Worm (Caenorhabditis elegans) whole organism, late embryonic: ENCODE measurements around the gene F17E9.3.

Experiments
- C08G9.2 ChIP-seq: sonication (generic microtip); optimal IDR thresholded peaks from 2 replicates; lab custom pipeline; 2016; ENCODE audit warnings: mild to moderate bottlenecking, missing genetic modification characterization, moderate library complexity, missing compliant biosample characterization
- C38D4.7 ChIP-seq: fragments of 200-800 bp; sonication (Bioruptor generic); optimal IDR thresholded peaks from 2 replicates; lab custom pipeline; 2018; ENCODE audit warnings: mild to moderate bottlenecking, missing genetic modification characterization, moderate library complexity, missing compliant biosample characterization
- F13H6.1 ChIP-seq: sonication (generic microtip); optimal IDR thresholded peaks from 2 replicates; lab custom pipeline; 2016; ENCODE audit warnings: missing genetic modification characterization, missing compliant biosample characterization
- Y22D7AL.16 ChIP-seq: sonication (generic microtip); optimal IDR thresholded peaks from 2 replicates; lab custom pipeline; 2016; ENCODE audit warnings: missing genetic modification characterization, missing compliant biosample characterization
- ceh-14 ChIP-seq: sonication (generic microtip); optimal IDR thresholded peaks from 2 replicates; lab custom pipeline; 2016; ENCODE audit warnings: missing genotype, missing genetic modification characterization, missing compliant biosample characterization
- ceh-24 ChIP-seq: sonication (generic microtip); optimal IDR thresholded peaks from 2 replicates; lab custom pipeline; 2016; ENCODE audit warnings: mild to moderate bottlenecking, missing genetic modification characterization, missing compliant biosample characterization
- ceh-31 ChIP-seq: sonication (generic microtip); optimal IDR thresholded peaks from 2 replicates; lab custom pipeline; 2016; ENCODE audit warnings: missing genetic modification characterization, missing compliant biosample characterization
- ceh-34 ChIP-seq: sonication (generic microtip); optimal IDR thresholded peaks from 2 replicates; lab custom pipeline; 2016; ENCODE audit warnings: mild to moderate bottlenecking, missing genetic modification characterization, missing compliant biosample characterization
- ceh-48 ChIP-seq: sonication (generic microtip); optimal IDR thresholded peaks from 2 replicates; lab custom pipeline; 2016; ENCODE audit warnings: missing genetic modification characterization, inconsistent platforms, missing compliant biosample characterization
- dve-1 ChIP-seq: sonication (generic microtip); optimal IDR thresholded peaks from 2 replicates; lab custom pipeline; 2017; ENCODE audit warnings: antibody characterized with exemption, mild to moderate bottlenecking, missing genetic modification characterization, missing compliant biosample characterization
- elt-2 ChIP-seq: sonication (generic microtip); optimal IDR thresholded peaks from 2 replicates; lab custom pipeline; 2016; ENCODE audit warnings: missing genetic modification reagents, missing genetic modification characterization, missing compliant biosample characterization
- elt-4 ChIP-seq: sonication (generic microtip); optimal IDR thresholded peaks from 2 replicates; lab custom pipeline; 2016; ENCODE audit warnings: missing genetic modification characterization, missing compliant biosample characterization
- eyg-1 ChIP-seq: sonication (generic microtip); optimal IDR thresholded peaks from 2 replicates; lab custom pipeline; 2016; ENCODE audit warnings: missing genotype, missing genetic modification characterization, missing compliant biosample characterization
- fkh-10 ChIP-seq: fragments of 150-350 bp; optimal IDR thresholded peaks from 2 replicates; lab custom pipeline; 2014; ENCODE audit warnings: missing biosample characterization, missing genetic modification reagents, missing genetic modification characterization
- fkh-6 ChIP-seq: sonication (generic microtip); optimal IDR thresholded peaks from 2 replicates; lab custom pipeline; 2016; ENCODE audit warnings: missing genetic modification characterization, missing compliant biosample characterization
- hlh-13 ChIP-seq: fragments of 200-800 bp; sonication (Bioruptor generic); optimal IDR thresholded peaks from 2 replicates; lab custom pipeline; 2018; ENCODE audit warnings: mild to moderate bottlenecking, missing genetic modification characterization, missing compliant biosample characterization
- hlh-15 ChIP-seq: sonication (generic microtip); optimal IDR thresholded peaks from 2 replicates; lab custom pipeline; 2016; ENCODE audit warnings: missing genetic modification characterization, missing compliant biosample characterization
- hlh-8 ChIP-seq: sonication (generic microtip); optimal IDR thresholded peaks from 2 replicates; lab custom pipeline; 2016; ENCODE audit warnings: missing genotype, missing genetic modification characterization, missing compliant biosample characterization
- lim-6 ChIP-seq: sonication (generic microtip); optimal IDR thresholded peaks from 2 replicates; lab custom pipeline; 2016; ENCODE audit warnings: missing genetic modification characterization, missing compliant biosample characterization
- mec-3 ChIP-seq: sonication (generic microtip); optimal IDR thresholded peaks from 2 replicates; lab custom pipeline; 2016; ENCODE audit warnings: borderline replicate concordance, missing genetic modification characterization, missing compliant biosample characterization
- nhr-11 ChIP-seq: fragments of 150-350 bp; optimal IDR thresholded peaks from 2 replicates; lab custom pipeline; 2014; ENCODE audit warnings: missing biosample characterization, missing genetic modification characterization
- nhr-232 ChIP-seq: sonication (generic microtip); optimal IDR thresholded peaks from 2 replicates; lab custom pipeline; 2016; ENCODE audit warnings: missing genetic modification characterization, missing compliant biosample characterization
- odd-2 ChIP-seq: sonication (generic microtip); optimal IDR thresholded peaks from 2 replicates; lab custom pipeline; 2017; ENCODE audit warnings: antibody characterized with exemption, mild to moderate bottlenecking, missing genetic modification characterization, missing compliant biosample characterization
- pag-3 ChIP-seq: sonication (generic microtip); optimal IDR thresholded peaks from 2 replicates; lab custom pipeline; 2016; ENCODE audit warnings: missing compliant biosample characterization, missing genetic modification characterization, borderline replicate concordance
- pat-9 ChIP-seq: fragments of 200-800 bp; sonication (Bioruptor generic); optimal IDR thresholded peaks from 2 replicates; lab custom pipeline; 2018; ENCODE audit warnings: mild to moderate bottlenecking, missing genetic modification characterization, moderate library complexity, missing compliant biosample characterization
- pha-2 ChIP-seq: sonication (generic microtip); optimal IDR thresholded peaks from 2 replicates; lab custom pipeline; 2017; ENCODE audit warnings: mild to moderate bottlenecking, missing genetic modification characterization, missing compliant biosample characterization
- pros-1 ChIP-seq: fragments of 150-350 bp; optimal IDR thresholded peaks from 2 replicates; lab custom pipeline; 2014; ENCODE audit warnings: missing biosample characterization, missing genetic modification reagents, missing genetic modification characterization
- rnt-1 ChIP-seq: sonication (generic microtip); optimal IDR thresholded peaks from 2 replicates; lab custom pipeline; 2016; ENCODE audit warnings: missing genetic modification characterization, missing compliant biosample characterization
- sox-2 ChIP-seq: fragments of 200-800 bp; sonication (Bioruptor generic); IDR thresholded peaks from 2 replicates; pipeline ENCODE4 v1.3.6; 2022; ENCODE audit warnings: missing genetic modification reagents, missing genetic modification characterization, missing compliant biosample characterization
- tbx-2 ChIP-seq: sonication (generic microtip); optimal IDR thresholded peaks from 2 replicates; lab custom pipeline; 2016; ENCODE audit warnings: missing genetic modification characterization, missing compliant biosample characterization
- unc-42 ChIP-seq: sonication (generic microtip); optimal IDR thresholded peaks from 2 replicates; lab custom pipeline; 2016; ENCODE audit warnings: missing genotype, missing genetic modification characterization, missing compliant biosample characterization
- unc-55 ChIP-seq: sonication (generic microtip); optimal IDR thresholded peaks from 2 replicates; lab custom pipeline; 2017; ENCODE audit warnings: missing biosample characterization, missing genetic modification reagents, missing genetic modification characterization
- zip-5 ChIP-seq: sonication (generic microtip); optimal IDR thresholded peaks from 2 replicates; lab custom pipeline; 2016; ENCODE audit warnings: missing genetic modification characterization, missing compliant biosample characterization
- ztf-16 ChIP-seq: sonication (generic microtip); optimal IDR thresholded peaks from 2 replicates; lab custom pipeline; 2017; ENCODE audit warnings: missing genetic modification characterization, missing compliant biosample characterization

The F17E9.3 gene

ce11 chrIV:8357299-8357698 lies 2.6 kb downstream of the F17E9.3 start:
- TF ChIP-seq elt-4 (tag; lab: Kevin White, UChicago) (peak; percentile 64), sox-2 (GFP tag; lab: Robert Waterston, UW) (no peak), eyg-1 (tag; lab: Kevin White, UChicago) (no peak)

- TF ChIP-seq hlh-15 (tag; lab: Kevin White, UChicago) (no peak), hlh-13 (GFP tag; lab: Kevin White, UChicago) (no peak), lim-6 (no peak), nhr-232 (tag; lab: Kevin White, UChicago) (no peak), odd-2 (tag; lab: Kevin White, UChicago) (no peak), C08G9.2 (tag; lab: Kevin White, UChicago) (no peak), elt-4 (tag; lab: Kevin White, UChicago) (no peak), nhr-11 (tag; lab: Kevin White, UChicago) (no peak), fkh-10 (GFP tag; lab: Kevin White, UChicago) (no peak), rnt-1 (tag; lab: Kevin White, UChicago) (no peak), pag-3 (tag; lab: Kevin White, UChicago) (no peak)
- TF ChIP-seq, all 69 proteins: peak for 0
These were observed 3.8 kb downstream of the F17E9.3 start, which contains the start of gene D2096.13 for ce11 chrIV:8358492-8358891. TSS of gene D2096.13 (minus strand) at chrIV:8358592.

DNA sequence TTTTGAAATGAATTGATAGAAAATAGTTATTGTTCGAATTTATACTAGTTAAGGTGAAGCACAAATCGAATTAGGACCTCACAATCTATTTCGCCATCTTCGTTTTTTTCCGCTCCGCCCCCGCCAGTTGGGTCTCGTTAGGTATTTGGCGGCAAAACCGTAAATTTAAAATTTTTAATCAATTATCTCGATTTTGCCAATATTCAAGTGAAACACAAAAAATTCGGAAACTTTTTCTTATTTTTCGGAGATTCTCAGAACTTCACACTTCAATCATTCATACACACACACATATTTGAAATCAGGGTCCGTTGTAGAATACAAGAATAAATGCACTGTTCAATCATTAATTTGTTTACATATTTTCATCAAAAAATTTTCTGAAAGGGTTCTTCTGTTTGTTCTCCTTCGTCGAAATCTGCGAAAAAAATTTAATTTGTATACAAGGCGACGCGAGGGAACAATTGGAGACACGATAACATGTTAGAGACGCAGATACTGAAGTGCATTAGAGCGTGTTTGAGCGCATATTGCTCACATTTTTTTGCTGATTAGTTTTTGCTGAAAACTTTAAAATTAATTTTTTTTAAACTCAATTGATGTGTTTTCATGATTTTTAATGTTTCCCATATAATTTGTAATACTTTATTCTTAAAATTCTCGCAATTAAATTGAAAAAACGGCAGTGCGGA lies 5.2 kb downstream of the F17E9.3 start, which contains the start of gene D2096.5:
Gene D2096.5 (minus strand): TSS at position 51 of the 692 bp plus-strand sequence.
- TF ChIP-seq tbx-2, result no peak
- TF ChIP-seq ceh-14, result peak; percentile 61
- TF ChIP-seq unc-55, result no peak
- TF ChIP-seq sox-2 (GFP tag; lab: Robert Waterston, UW), result peak; percentile 27; the same call in 1 of the 2 replicates
- peak; percentile 88 for TF ChIP-seq unc-42 (tag; lab: Kevin White, UChicago)
- no peak for TF ChIP-seq Y22D7AL.16

DNA sequence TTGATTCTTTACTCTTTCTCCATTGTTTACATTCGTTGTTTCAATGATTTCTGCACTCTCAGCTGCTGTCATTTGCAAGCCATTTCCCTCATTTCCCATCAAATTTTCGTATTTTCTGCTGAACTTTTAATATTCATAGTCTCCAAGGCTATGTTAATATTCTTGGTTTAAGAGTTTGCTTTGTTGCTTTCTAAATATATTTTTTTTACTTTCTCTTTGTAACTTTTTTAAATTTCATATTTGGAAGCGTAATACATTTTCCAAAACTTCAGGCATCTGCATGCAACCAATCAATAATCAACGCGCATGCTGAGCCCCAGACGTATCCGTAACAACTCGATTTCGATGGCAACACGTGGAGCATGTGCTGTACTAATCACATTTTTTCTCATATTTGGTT lies 6.1 kb downstream of the F17E9.3 start, which contains the start of gene sqv-1:
Gene sqv-1 (plus strand): TSS at position 301 of the 400 bp plus-strand sequence.
- TF ChIP-seq hlh-15 (tag; lab: Kevin White, UChicago), result no peak
- no peak for TF ChIP-seq ceh-48 (tag; lab: Kevin White, UChicago)
- TF ChIP-seq mec-3 (tag; lab: Kevin White, UChicago), result no peak
- TF ChIP-seq pat-9, result no peak
- TF ChIP-seq ztf-16, result no peak
- TF ChIP-seq, all 69 proteins: peak for 0

ce11 chrIV:8363163-8363562 lies 8.5 kb downstream of the F17E9.3 start, which contains the start of gene D2096.12:
TSS of gene D2096.12 (plus strand) at chrIV:8363463.
- TF ChIP-seq hlh-8 (no peak), eyg-1 (tag; lab: Kevin White, UChicago) (no peak), nhr-11 (tag; lab: Kevin White, UChicago) (no peak)

- TF ChIP-seq ceh-24 (tag; lab: Kevin White, UChicago) (no peak), dve-1 (tag; lab: Kevin White, UChicago) (no peak), ceh-34 (no peak), ceh-31 (tag; lab: Kevin White, UChicago) (no peak), ztf-16 (no peak), pros-1 (no peak), ceh-48 (tag; lab: Kevin White, UChicago) (no peak), elt-2 (tag; lab: Kevin White, UChicago) (no peak), zip-5 (tag; lab: Kevin White, UChicago) (no peak), C38D4.7 (GFP tag; lab: Kevin White, UChicago) (no peak), fkh-6 (tag; lab: Kevin White, UChicago) (no peak), pha-2 (tag; lab: Kevin White, UChicago) (no peak), nhr-232 (tag; lab: Kevin White, UChicago) (no peak), pat-9 (no peak), fkh-10 (GFP tag; lab: Kevin White, UChicago) (no peak), F13H6.1 (no peak)
These were observed 11.6 kb downstream of the F17E9.3 start, which contains the start of gene aagr-1 for ce11 chrIV:8366295-8366694. TSS of gene aagr-1 (plus strand) at chrIV:8366521.
